Worm (Caenorhabditis elegans) whole organism, L1 larva: Measurements from ENCODE around the gene E02C12.10.

ENCODE experiments used
- Y116A8C.19 ChIP-seq: sonication (generic microtip); optimal IDR thresholded peaks from 2 replicates; lab custom pipeline; 2016; ENCODE audit warnings: missing compliant biosample characterization, missing genetic modification characterization, borderline replicate concordance
- aly-2 ChIP-seq: fragments of 150-350 bp; optimal IDR thresholded peaks from 2 replicates; lab custom pipeline; 2014; ENCODE audit warnings: missing biosample characterization, missing genetic modification characterization
- lin-39 ChIP-seq: fragments of 150-350 bp; optimal IDR thresholded peaks from 2 replicates; lab custom pipeline; 2014; ENCODE audit warnings: missing biosample characterization, missing genetic modification reagents, missing genetic modification characterization
- nhr-28 ChIP-seq: fragments of 150-350 bp; optimal IDR thresholded peaks from 2 replicates; lab custom pipeline; 2014; ENCODE audit warnings: missing biosample characterization, missing genetic modification characterization
- sptf-1 ChIP-seq: fragments of 150-350 bp; optimal IDR thresholded peaks from 2 replicates; lab custom pipeline; 2014; ENCODE audit warnings: missing biosample characterization, missing genetic modification characterization

ce11 chrV:9422745-9423144, 44.5 kb upstream of the E02C12.10 start:
- TF ChIP-seq Y116A8C.19 (no peak), aly-2 (tag; lab: Kevin White, UChicago) (no peak), sptf-1 (tag; lab: Kevin White, UChicago) (no peak), lin-39 (tag; lab: Kevin White, UChicago) (no peak), nhr-28 (tag; lab: Kevin White, UChicago) (no peak)
